Fruit fly (Drosophila melanogaster) whole organism, embryonic: ENCODE measurements around the gene Cpr11A.

Source experiments
- Adf1 ChIP-seq: fragments of 200-800 bp; sonication (Bioruptor generic); IDR thresholded peaks from 2 replicates; pipeline ENCODE4 v1.3.6; 2022; ENCODE audit warnings: missing biosample characterization, missing genetic modification characterization
- CG10209 ChIP-seq: fragments of 200-800 bp; sonication (Bioruptor generic); optimal IDR thresholded peaks from 3 replicates; lab custom pipeline; 2017; ENCODE audit warnings: missing biosample characterization, mild to moderate bottlenecking, missing genetic modification characterization, missing genetic modification reagents
- CG10274 ChIP-seq: fragments of 200-800 bp; sonication (Bioruptor generic); optimal IDR thresholded peaks from 3 replicates; lab custom pipeline; 2017; ENCODE audit warnings: missing biosample characterization, mild to moderate bottlenecking, missing genetic modification characterization
- CG11695 ChIP-seq: fragments of 200-800 bp; sonication (Bioruptor generic); IDR thresholded peaks from 3 replicates; pipeline ENCODE4 v1.3.6; 2022; ENCODE audit warnings: missing biosample characterization, missing genetic modification characterization
- CG12391 ChIP-seq: fragments of 200-800 bp; sonication (Bioruptor generic); optimal IDR thresholded peaks from 3 replicates; lab custom pipeline; 2018; ENCODE audit warnings: missing biosample characterization, mild to moderate bottlenecking, missing genetic modification characterization, moderate library complexity
- CG13287 ChIP-seq: fragments of 200-800 bp; sonication (Bioruptor generic); IDR thresholded peaks from 2 replicates; pipeline ENCODE4 v1.3.6; 2022; ENCODE audit warnings: missing biosample characterization, missing genetic modification characterization; ENCODE audit not compliant: partially characterized antibody
- CG15269 ChIP-seq: fragments of 200-800 bp; sonication (Bioruptor generic); optimal IDR thresholded peaks from 2 replicates; lab custom pipeline; 2018; ENCODE audit warnings: missing biosample characterization, mild to moderate bottlenecking, missing genetic modification characterization, moderate library complexity
- CG2120 ChIP-seq: fragments of 200-800 bp; sonication (Bioruptor generic); optimal IDR thresholded peaks from 3 replicates; lab custom pipeline; 2016; ENCODE audit warnings: missing biosample characterization, missing genetic modification characterization
- CG30020 ChIP-seq: fragments of 200-800 bp; optimal IDR thresholded peaks from 2 replicates; lab custom pipeline; 2019; ENCODE audit warnings: missing biosample characterization, mild to moderate bottlenecking, missing genetic modification characterization, moderate library complexity
- CG32532 ChIP-seq: fragments of 200-800 bp; sonication (Bioruptor generic); IDR thresholded peaks from 2 replicates; pipeline ENCODE4 v1.3.6; 2022; ENCODE audit warnings: missing biosample characterization, missing genetic modification characterization
- CG3281 ChIP-seq: fragments of 200-800 bp; sonication (Bioruptor generic); optimal IDR thresholded peaks from 3 replicates; lab custom pipeline; 2017; ENCODE audit warnings: missing biosample characterization, mild to moderate bottlenecking, missing genetic modification characterization
- CG4424 ChIP-seq: fragments of 200-800 bp; sonication (Bioruptor generic); optimal IDR thresholded peaks from 3 replicates; lab custom pipeline; 2016; ENCODE audit warnings: missing biosample characterization, missing genetic modification characterization
- CG5245 ChIP-seq: fragments of 200-800 bp; sonication (Bioruptor generic); optimal IDR thresholded peaks from 3 replicates; lab custom pipeline; 2016; ENCODE audit warnings: missing biosample characterization, missing genetic modification characterization
- CG6689 ChIP-seq: fragments of 200-800 bp; sonication (Bioruptor generic); IDR thresholded peaks from 2 replicates; pipeline ENCODE4 v1.3.6; 2022; ENCODE audit warnings: missing biosample characterization, missing genetic modification characterization
- CG7987 ChIP-seq: fragments of 200-800 bp; sonication (Bioruptor generic); optimal IDR thresholded peaks from 2 replicates; lab custom pipeline; 2018; ENCODE audit warnings: missing biosample characterization, mild to moderate bottlenecking, missing genetic modification characterization, moderate library complexity
- CG8290 ChIP-seq, 3 experiments: fragments of 200-800 bp; sonication (Bioruptor generic); optimal IDR thresholded peaks; 2 replicates each; lab custom pipeline; 2016 to 2019; ENCODE audit warnings: missing biosample characterization in 3 of 3, missing genetic modification characterization in 3 of 3, mild to moderate bottlenecking in 2 of 3, moderate library complexity in 1 of 3
- CG9215 ChIP-seq: fragments of 200-800 bp; sonication (Bioruptor generic); IDR thresholded peaks from 2 replicates; pipeline ENCODE4 v1.3.6; 2022; ENCODE audit warnings: missing biosample characterization, missing genetic modification characterization
- CG9817 ChIP-seq: fragments of 200-800 bp; sonication (Bioruptor generic); optimal IDR thresholded peaks from 2 replicates; lab custom pipeline; 2018; ENCODE audit warnings: missing biosample characterization, mild to moderate bottlenecking, missing genetic modification characterization, moderate library complexity
- Dp ChIP-seq: fragments of 200-800 bp; sonication (Bioruptor generic); optimal IDR thresholded peaks from 2 replicates; lab custom pipeline; 2018; ENCODE audit warnings: missing biosample characterization, mild to moderate bottlenecking, missing genetic modification characterization, moderate library complexity
- Dref ChIP-seq: fragments of 200-800 bp; sonication (Bioruptor generic); IDR thresholded peaks from 2 replicates; pipeline ENCODE4 v1.3.6; 2022; ENCODE audit warnings: missing biosample characterization, missing genetic modification characterization
- Ets97D ChIP-seq: fragments of 200-800 bp; sonication (Bioruptor generic); optimal IDR thresholded peaks from 3 replicates; lab custom pipeline; 2016; ENCODE audit warnings: missing biosample characterization, missing genetic modification characterization
- H15 ChIP-seq: fragments of 200-800 bp; sonication (Bioruptor generic); IDR thresholded peaks from 3 replicates; pipeline ENCODE4 v1.3.6; 2022; ENCODE audit warnings: missing biosample characterization, missing genetic modification characterization
- Jarid2 ChIP-seq: fragments of 200-800 bp; sonication (Bioruptor generic); optimal IDR thresholded peaks from 3 replicates; lab custom pipeline; 2017; ENCODE audit warnings: mild to moderate bottlenecking, missing biosample characterization, missing genetic modification reagents, missing genetic modification characterization
- Myb ChIP-seq: fragments of 200-800 bp; sonication (Bioruptor generic); optimal IDR thresholded peaks from 2 replicates; lab custom pipeline; 2016; ENCODE audit warnings: missing biosample characterization, missing genetic modification characterization
- Oli ChIP-seq: fragments of 200-800 bp; sonication (Bioruptor generic); optimal IDR thresholded peaks from 2 replicates; lab custom pipeline; 2018; ENCODE audit warnings: missing biosample characterization, mild to moderate bottlenecking, missing genetic modification characterization, moderate library complexity
- Pdp1 ChIP-seq, 2 experiments: fragments of 200-800 bp; sonication (Bioruptor generic); optimal IDR thresholded peaks; 3 replicates each; lab custom pipeline; 2016; ENCODE audit warnings: missing biosample characterization in 2 of 2, missing genetic modification characterization in 2 of 2, mild to moderate bottlenecking in 1 of 2, moderate library complexity in 1 of 2
- Rfx ChIP-seq: fragments of 200-800 bp; sonication (Bioruptor generic); IDR thresholded peaks from 2 replicates; pipeline ENCODE4 v1.3.6; 2022; ENCODE audit warnings: missing biosample characterization, missing genetic modification characterization
- Sin3A ChIP-seq: fragments of >200 bp; optimal IDR thresholded peaks from 2 replicates; lab custom pipeline; 2018
- Sox100B ChIP-seq: fragments of 200-800 bp; sonication (Bioruptor generic); optimal IDR thresholded peaks from 3 replicates; lab custom pipeline; 2018; ENCODE audit warnings: missing biosample characterization, mild to moderate bottlenecking, missing genetic modification characterization
- Ssrp ChIP-seq: fragments of 200-800 bp; sonication (Bioruptor generic); optimal IDR thresholded peaks from 2 replicates; lab custom pipeline; 2018; ENCODE audit warnings: missing biosample characterization, mild to moderate bottlenecking, missing genetic modification characterization, moderate library complexity
- bsh ChIP-seq, 2 experiments: fragments of 200-800 bp; sonication (Bioruptor generic); optimal IDR thresholded peaks; 2 replicates each; lab custom pipeline; 2017 to 2018; ENCODE audit warnings: mild to moderate bottlenecking in 2 of 2, missing biosample characterization in 2 of 2, missing genetic modification characterization in 2 of 2, moderate library complexity in 1 of 2
- chinmo ChIP-seq: fragments of 200-800 bp; sonication (Bioruptor generic); IDR thresholded peaks from 4 replicates; pipeline ENCODE4 v1.3.6; 2022; ENCODE audit warnings: missing biosample characterization, missing genetic modification characterization; ENCODE audit not compliant: partially characterized antibody
- dati ChIP-seq: fragments of 200-800 bp; sonication (Bioruptor generic); IDR thresholded peaks from 2 replicates; pipeline ENCODE4 v1.3.6; 2022; ENCODE audit warnings: missing biosample characterization, missing genetic modification characterization
- emc ChIP-seq: fragments of 200-800 bp; sonication (Bioruptor generic); optimal IDR thresholded peaks from 2 replicates; lab custom pipeline; 2016; ENCODE audit warnings: missing biosample characterization, missing genetic modification characterization
- fd3F ChIP-seq: fragments of 200-800 bp; sonication (Bioruptor generic); optimal IDR thresholded peaks from 2 replicates; lab custom pipeline; 2018; ENCODE audit warnings: missing biosample characterization, mild to moderate bottlenecking, missing genetic modification characterization, moderate library complexity
- gem ChIP-seq: fragments of 200-800 bp; sonication (Bioruptor generic); optimal IDR thresholded peaks from 2 replicates; lab custom pipeline; 2019; ENCODE audit warnings: missing biosample characterization, mild to moderate bottlenecking, missing genetic modification characterization, moderate library complexity
- grau ChIP-seq: fragments of 200-800 bp; optimal IDR thresholded peaks from 3 replicates; lab custom pipeline; 2019; ENCODE audit warnings: missing biosample characterization, mild to moderate bottlenecking, missing genetic modification characterization, moderate library complexity
- nerfin-2 ChIP-seq: fragments of 200-800 bp; sonication (Bioruptor generic); IDR thresholded peaks from 2 replicates; pipeline ENCODE4 v1.3.6; 2022; ENCODE audit warnings: missing biosample characterization, missing genetic modification characterization; ENCODE audit not compliant: partially characterized antibody
- pho ChIP-seq: fragments of 200-800 bp; sonication (Bioruptor generic); optimal IDR thresholded peaks from 2 replicates; lab custom pipeline; 2016; ENCODE audit warnings: missing biosample characterization, missing genetic modification characterization
- psq ChIP-seq: fragments of 200-800 bp; sonication (Bioruptor generic); optimal IDR thresholded peaks from 2 replicates; lab custom pipeline; 2017; ENCODE audit warnings: missing biosample characterization, missing genetic modification characterization
- pzg ChIP-seq: fragments of 200-800 bp; sonication (Bioruptor generic); optimal IDR thresholded peaks from 3 replicates; lab custom pipeline; 2018; ENCODE audit warnings: missing biosample characterization, mild to moderate bottlenecking, missing genetic modification characterization, moderate library complexity
- salm ChIP-seq: fragments of 200-800 bp; sonication (Bioruptor generic); optimal IDR thresholded peaks from 2 replicates; lab custom pipeline; 2018; ENCODE audit warnings: missing biosample characterization, mild to moderate bottlenecking, missing genetic modification characterization
- sens ChIP-seq: fragments of 200-800 bp; sonication (Bioruptor generic); peaks from one replicate; lab custom pipeline; 2016; ENCODE audit warnings: missing biosample characterization, missing genetic modification characterization
- shn ChIP-seq: fragments of 200-800 bp; sonication (Bioruptor generic); optimal IDR thresholded peaks from 3 replicates; lab custom pipeline; 2016; ENCODE audit warnings: missing biosample characterization, missing genetic modification characterization
- sna ChIP-seq: fragments of 200-800 bp; sonication (Bioruptor generic); IDR thresholded peaks from 2 replicates; pipeline ENCODE4 v1.3.6; 2022; ENCODE audit warnings: missing biosample characterization, missing genetic modification characterization; ENCODE audit not compliant: partially characterized antibody
- sug ChIP-seq: fragments of 200-800 bp; optimal IDR thresholded peaks from 2 replicates; lab custom pipeline; 2019; ENCODE audit warnings: missing biosample characterization, mild to moderate bottlenecking, missing genetic modification characterization, moderate library complexity
- tin ChIP-seq: fragments of 200-800 bp; sonication (Bioruptor generic); optimal IDR thresholded peaks from 3 replicates; lab custom pipeline; 2016; ENCODE audit warnings: missing biosample characterization, missing genetic modification characterization
- toy ChIP-seq: fragments of 200-800 bp; sonication (Bioruptor generic); IDR thresholded peaks from 2 replicates; pipeline ENCODE4 v1.3.6; 2022; ENCODE audit warnings: missing biosample characterization, missing genetic modification characterization
- twi ChIP-seq: fragments of 200-800 bp; optimal IDR thresholded peaks from 2 replicates; lab custom pipeline; 2019; ENCODE audit warnings: missing biosample characterization, mild to moderate bottlenecking, missing genetic modification characterization, moderate library complexity

Gene Cpr11A

DNA sequence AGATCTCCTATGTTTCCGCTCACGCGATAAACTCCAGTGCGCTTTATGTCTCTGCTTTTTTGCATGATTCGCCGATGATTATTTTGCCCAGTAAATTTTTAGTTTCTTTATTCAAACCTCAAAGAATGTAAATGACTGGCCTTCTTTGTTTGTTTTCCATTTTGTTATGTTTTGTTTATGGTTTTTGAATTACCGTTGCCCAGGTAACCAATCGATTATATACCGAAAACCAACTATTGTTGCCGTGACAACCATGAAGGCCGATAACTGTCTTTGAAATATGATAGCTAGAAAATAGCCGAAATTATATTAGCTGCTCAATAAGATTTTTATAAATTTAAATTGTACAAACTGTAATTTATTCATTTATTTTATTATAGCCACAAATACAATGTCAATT, 9.7 kb downstream of the Cpr11A start, which contains the start of gene Mks1:
Gene Mks1 (minus strand): TSS at position 101 of the 400 bp plus-strand sequence.
- TF ChIP-seq twi (tag; lab: Kevin White, UChicago) (no peak), dati (GFP tag; lab: Robert Waterston, UW) (no peak), shn (no peak), H15 (no peak), CG3281 (no peak), CG30020 (tag; lab: Kevin White, UChicago) (no peak), salm (no peak), CG32532 (no peak), Myb (GFP tag; lab: Kevin White, UChicago) (peak; percentile 56), Dref (GFP tag; lab: Robert Waterston, UW) (peak; percentile 47), CG5245 (no peak)

DNA sequence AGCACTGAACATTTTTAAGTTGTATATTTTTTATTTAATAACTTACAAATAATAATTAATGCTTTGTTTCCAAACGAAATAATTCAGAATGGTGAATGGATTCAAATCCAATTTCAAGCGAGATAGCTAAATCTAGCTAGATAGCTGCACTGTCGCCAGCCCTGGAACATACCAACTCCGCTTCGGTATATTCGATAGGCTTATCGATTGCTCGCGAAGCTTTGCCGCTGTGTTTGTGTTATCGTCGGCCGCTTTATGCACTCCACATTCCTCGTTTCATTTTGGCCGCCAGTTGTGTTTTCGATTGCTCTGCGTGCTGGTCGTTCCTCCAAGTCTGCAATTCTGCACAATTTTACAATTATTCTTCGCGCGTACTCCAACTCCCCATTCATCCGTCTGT, 10.2 kb downstream of the Cpr11A start, which contains the start of gene mdu:
Gene mdu (plus strand): TSS at position 259 of the 400 bp plus-strand sequence.
- TF ChIP-seq Ets97D (GFP tag; lab: Kevin White, UChicago) (peak; percentile 13), psq (GFP tag; lab: Kevin White, UChicago) (no peak), Sin3A (peak; percentile 16), Pdp1 (GFP tag; optimal IDR thresholded peaks at IDR 0.05; lab: Kevin White, UChicago) (peak in 1 of 2 experiments; percentile 2), nerfin-2 (GFP tag; lab: Robert Waterston, UW) (0 out of 2 replicates have a peak, but pooled peaks have one; percentile 20), CG9817 (tag; lab: Kevin White, UChicago) (peak; percentile 11), CG13287 (GFP tag; lab: Robert Waterston, UW) (peak; percentile 29; the same call in 1 of the 2 replicates), sug (tag; lab: Kevin White, UChicago) (peak; percentile 42), pzg (peak; percentile 29), CG12391 (peak; percentile 49), CG6689 (GFP tag; lab: Robert Waterston, UW) (0 out of 2 replicates have a peak, but pooled peaks have one; percentile 21), gem (peak; percentile 57), sens (GFP tag; lab: Kevin White, UChicago) (peak; percentile 50), tin (GFP tag; lab: Kevin White, UChicago) (no peak), CG8290 (GFP tag; optimal IDR thresholded peaks at IDR 0.05; lab: Kevin White, UChicago) (no peak), CG8290 (tag; optimal IDR thresholded peaks at IDR 0.05; lab: Kevin White, UChicago) (peak in 1 of 2 experiments; percentile 39), Ssrp (tag; lab: Kevin White, UChicago) (peak; percentile 25), toy (GFP tag; lab: Robert Waterston, UW) (no peak), CG15269 (peak; percentile 9), emc (GFP tag; lab: Kevin White, UChicago) (no peak), CG10209 (GFP tag; lab: Kevin White, UChicago) (peak; percentile 1), CG7987 (GFP tag; lab: Kevin White, UChicago) (no peak), Adf1 (GFP tag; lab: Robert Waterston, UW) (peak; percentile 12; the same call in 1 of the 2 replicates), Rfx (peak; percentile 57; the same call in 1 of the 2 replicates), fd3F (GFP tag; lab: Kevin White, UChicago) (peak; percentile 9), Sox100B (GFP tag; lab: Kevin White, UChicago) (peak; percentile 15), sna (GFP tag; lab: Robert Waterston, UW) (peak; percentile 26; the same call in 1 of the 2 replicates), Dp (GFP tag; lab: Kevin White, UChicago) (peak; percentile 30), CG9215 (GFP tag; lab: Robert Waterston, UW) (0 out of 2 replicates have a peak, but pooled peaks have one; percentile 18), CG4424 (GFP tag; lab: Kevin White, UChicago) (peak; percentile 8), CG11695 (GFP tag; lab: Robert Waterston, UW) (no peak), grau (tag; lab: Kevin White, UChicago) (peak; percentile 48), CG10274 (GFP tag; lab: Kevin White, UChicago) (no peak), Jarid2 (GFP tag; lab: Kevin White, UChicago) (peak; percentile 67), bsh (GFP tag; optimal IDR thresholded peaks at IDR 0.05; lab: Kevin White, UChicago) (no peak), chinmo (0 out of 4 replicates have a peak, but pooled peaks have one; percentile 60), Oli (peak; percentile 19), pho (GFP tag; lab: Kevin White, UChicago) (no peak), CG2120 (peak; percentile 42)
